Worm (Caenorhabditis elegans): ENCODE results near the gene Y55F3AM.11.

Gene Y55F3AM.11

DNA sequence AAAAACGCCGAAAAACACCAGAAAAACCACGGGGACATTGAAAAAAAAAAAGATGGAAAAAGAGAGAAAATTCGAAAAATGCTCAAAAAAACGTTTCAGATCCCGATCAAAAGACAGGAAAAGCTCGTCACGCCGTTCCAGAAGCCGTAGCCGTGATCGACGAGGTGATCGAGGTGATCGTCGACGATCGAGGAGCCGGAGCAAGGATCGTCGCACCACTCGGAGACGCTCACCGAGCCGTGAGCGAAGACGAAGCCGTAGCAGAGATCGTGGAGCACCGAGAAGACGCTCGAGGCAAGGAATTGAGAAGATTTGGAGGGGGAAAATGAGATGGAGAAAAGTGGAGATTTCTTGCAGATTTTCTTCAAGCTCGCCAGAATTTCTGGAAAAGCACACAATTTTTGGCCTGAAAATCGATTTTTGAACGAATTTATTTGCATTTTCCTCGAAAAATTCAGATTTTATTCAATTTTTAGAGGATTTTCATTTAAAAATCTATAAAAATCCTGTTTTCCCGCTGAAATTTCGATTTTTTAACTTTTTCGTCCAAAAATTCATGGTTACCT lies 30.9 kb downstream of the Y55F3AM.11 start:
- TF ChIP-seq ref-2 (tag; optimal IDR thresholded peaks at IDR 0.05) (no peak), sox-2 (GFP tag; IDR thresholded peaks at IDR 0.05) (no peak), ahr-1 (tag; optimal IDR thresholded peaks at IDR 0.05) (no peak), ceh-6 (GFP tag; optimal IDR thresholded peaks at IDR 0.05) (no peak), tbx-7 (tag; optimal IDR thresholded peaks at IDR 0.05) (no peak), hlh-13 (GFP tag; optimal IDR thresholded peaks at IDR 0.05) (no peak), pha-2 (tag; optimal IDR thresholded peaks at IDR 0.05) (no peak), pag-3 (tag; optimal IDR thresholded peaks at IDR 0.05; ENCODE audit: borderline replicate concordance) (no peak), rnt-1 (tag; optimal IDR thresholded peaks at IDR 0.05) (no peak), F13H6.1 (tag; optimal IDR thresholded peaks at IDR 0.05) (no peak), hlh-8 (tag; optimal IDR thresholded peaks at IDR 0.05) (no peak), C08G9.2 (tag; optimal IDR thresholded peaks at IDR 0.05) (no peak), T23F11.4 (GFP tag; optimal IDR thresholded peaks at IDR 0.05) (no peak), unc-86 (tag; optimal IDR thresholded peaks at IDR 0.05) (no peak), zip-5 (tag; optimal IDR thresholded peaks at IDR 0.05) (no peak), nhr-232 (tag; optimal IDR thresholded peaks at IDR 0.05) (no peak), Y22D7AL.16 (tag; optimal IDR thresholded peaks at IDR 0.05) (no peak)

DNA sequence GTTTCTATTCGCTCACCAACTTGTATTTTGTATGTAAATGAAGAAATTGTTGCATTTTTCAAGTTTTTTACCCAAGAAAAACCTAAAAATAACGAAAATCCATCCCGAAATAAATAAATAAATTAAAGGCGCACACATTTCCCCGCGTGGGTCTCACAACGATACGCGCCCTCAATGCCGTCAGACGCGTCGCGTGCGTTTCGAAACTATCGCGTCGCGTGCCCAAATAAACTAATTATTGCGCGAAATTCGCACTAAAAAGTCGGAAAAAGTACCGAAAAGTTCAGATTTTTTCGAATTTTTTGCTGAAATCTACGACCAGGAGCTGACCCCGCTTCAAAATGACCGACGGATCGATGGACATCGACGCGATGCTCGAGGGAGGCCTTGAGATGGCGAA lies 31.7 kb downstream of the Y55F3AM.11 start, which contains the start of gene rbm-39:
rbm-39 (plus strand) TSS at position 178 of the 400 bp plus-strand sequence.
- TF ChIP-seq Y22D7AL.16 (tag; optimal IDR thresholded peaks at IDR 0.05) (no peak), ceh-19 (GFP tag; optimal IDR thresholded peaks at IDR 0.05) (no peak), K02D7.2 (tag; optimal IDR thresholded peaks at IDR 0.05) (no peak), ets-4 (tag; optimal IDR thresholded peaks at IDR 0.05) (no peak), ahr-1 (tag; optimal IDR thresholded peaks at IDR 0.05) (no peak), unc-86 (tag; optimal IDR thresholded peaks at IDR 0.05) (no peak), ceh-6 (GFP tag; optimal IDR thresholded peaks at IDR 0.05) (no peak), pax-1 (tag; optimal IDR thresholded peaks at IDR 0.05) (peak; percentile 40), fax-1 (tag; optimal IDR thresholded peaks at IDR 0.05) (no peak), ref-2 (tag; optimal IDR thresholded peaks at IDR 0.05) (no peak), F13H6.1 (tag; optimal IDR thresholded peaks at IDR 0.05) (no peak), npax-4 (tag; optimal IDR thresholded peaks at IDR 0.05) (no peak), che-1 (tag; optimal IDR thresholded peaks at IDR 0.05) (no peak), hlh-15 (tag; optimal IDR thresholded peaks at IDR 0.05) (no peak), odd-2 (tag; optimal IDR thresholded peaks at IDR 0.05) (no peak), zip-5 (tag; optimal IDR thresholded peaks at IDR 0.05) (no peak), ceh-22 (tag; optimal IDR thresholded peaks at IDR 0.05) (no peak), ceh-14 (tag; optimal IDR thresholded peaks at IDR 0.05) (peak; percentile 43), rnt-1 (tag; optimal IDR thresholded peaks at IDR 0.05) (no peak), nfya-1 (tag; optimal IDR thresholded peaks at IDR 0.05) (peak; percentile 64), eyg-1 (tag; optimal IDR thresholded peaks at IDR 0.05) (no peak), ceh-45 (GFP tag; IDR thresholded peaks at IDR 0.05) (no peak), unc-3 (GFP tag; conservative IDR thresholded peaks at IDR 0.05) (no peak), unc-3 (tag; optimal IDR thresholded peaks at IDR 0.05) (no peak), sox-4 (tag; optimal IDR thresholded peaks at IDR 0.05) (no peak), ceh-2 (tag; optimal IDR thresholded peaks at IDR 0.05) (peak; percentile 18), unc-42 (tag; optimal IDR thresholded peaks at IDR 0.05) (peak; percentile 99), elt-2 (tag; optimal IDR thresholded peaks at IDR 0.05) (no peak), ceh-34 (tag; optimal IDR thresholded peaks at IDR 0.05) (peak; percentile 39), ceh-48 (tag; optimal IDR thresholded peaks at IDR 0.05) (peak; percentile 5), ceh-31 (tag; optimal IDR thresholded peaks at IDR 0.05) (peak; percentile 55), dve-1 (tag; optimal IDR thresholded peaks at IDR 0.05) (no peak), nhr-11 (tag; optimal IDR thresholded peaks at IDR 0.05) (no peak), fkh-10 (GFP tag; optimal IDR thresholded peaks at IDR 0.05) (no peak), ceh-30 (tag; optimal IDR thresholded peaks at IDR 0.05) (no peak), pha-4 (tag; optimal IDR thresholded peaks at IDR 0.05) (no peak), pag-3 (tag; optimal IDR thresholded peaks at IDR 0.05; ENCODE audit: borderline replicate concordance) (no peak), unc-55 (GFP tag; optimal IDR thresholded peaks at IDR 0.05) (peak; percentile 49), mec-3 (tag; optimal IDR thresholded peaks at IDR 0.05; ENCODE audit: borderline replicate concordance) (no peak), pros-1 (tag; optimal IDR thresholded peaks at IDR 0.05) (no peak), tbx-2 (tag; optimal IDR thresholded peaks at IDR 0.05) (peak; percentile 43), gmeb-2 (tag; optimal IDR thresholded peaks at IDR 0.05) (no peak), ama-1 (optimal IDR thresholded peaks at IDR 0.05) (no peak), pha-2 (tag; optimal IDR thresholded peaks at IDR 0.05) (peak; percentile 11)

Data from whole organism, late embryonic.